Worm (Caenorhabditis elegans) whole organism, L4 larva: ENCODE data around the gene C34C6.10.

Source experiments
- F37D6.2 ChIP-seq: sonication (generic microtip); optimal IDR thresholded peaks from 2 replicates; lab custom pipeline; 2016; ENCODE audit warnings: mild to moderate bottlenecking, missing genetic modification characterization, missing compliant biosample characterization
- T26A8.4 ChIP-seq: fragments of 200-800 bp; sonication (Bioruptor generic); IDR thresholded peaks from 2 replicates; pipeline ENCODE4 v1.3.6; 2022; ENCODE audit warnings: missing genetic modification characterization, missing compliant biosample characterization
- Y48G9A.11 ChIP-seq: fragments of 200-800 bp; sonication (Bioruptor generic); IDR thresholded peaks from 2 replicates; pipeline ENCODE4 v1.3.6; 2022; ENCODE audit warnings: missing genetic modification reagents, missing genetic modification characterization, missing compliant biosample characterization
- ZK337.2 ChIP-seq: fragments of 200-800 bp; sonication (Bioruptor generic); IDR thresholded peaks from 2 replicates; pipeline ENCODE4 v1.3.6; 2022; ENCODE audit warnings: missing genetic modification reagents, missing genetic modification characterization, missing compliant biosample characterization
- aha-1 ChIP-seq: fragments of 150-350 bp; peaks from one replicate; lab custom pipeline; 2014; ENCODE audit warnings: missing biosample characterization, missing genetic modification characterization
- arid-1 ChIP-seq: fragments of 200-800 bp; sonication (Bioruptor generic); conservative IDR thresholded peaks from 2 replicates; pipeline ENCODE4 v1.3.6; 2022; ENCODE audit warnings: missing genetic modification reagents, missing genetic modification characterization, missing compliant biosample characterization
- attf-4 ChIP-seq: sonication (generic microtip); optimal IDR thresholded peaks from 3 replicates; lab custom pipeline; 2017; ENCODE audit warnings: missing biosample characterization, missing genetic modification characterization
- ceh-32 ChIP-seq: sonication (generic microtip); optimal IDR thresholded peaks from 2 replicates; lab custom pipeline; 2016; ENCODE audit warnings: mild to moderate bottlenecking, missing genetic modification characterization, missing compliant biosample characterization; ENCODE audit not compliant: poor library complexity
- ces-1 ChIP-seq: fragments of 150-350 bp; sonication (generic microtip); optimal IDR thresholded peaks from 4 replicates; lab custom pipeline; 2014; ENCODE audit warnings: missing biosample characterization, missing genetic modification reagents, missing genetic modification characterization
- cey-2 ChIP-seq: sonication (generic microtip); optimal IDR thresholded peaks from 3 replicates; lab custom pipeline; 2017; ENCODE audit warnings: missing genetic modification characterization, mild to moderate bottlenecking, missing compliant biosample characterization, antibody characterized with exemption, borderline replicate concordance; ENCODE audit not compliant: insufficient read depth
- daf-16 ChIP-seq, 3 experiments: sonication (generic microtip); optimal IDR thresholded peaks; 2 replicates each; lab custom pipeline; 2016 to 2017; ENCODE audit warnings: missing genetic modification characterization in 3 of 3, missing genetic modification reagents in 3 of 3, mild to moderate bottlenecking in 2 of 3, missing compliant biosample characterization in 2 of 3, missing biosample characterization in 1 of 3, moderate library complexity in 1 of 3
- daf-8 ChIP-seq: fragments of 200-800 bp; sonication (Bioruptor generic); IDR thresholded peaks from 2 replicates; pipeline ENCODE4 v1.3.6; 2022; ENCODE audit warnings: missing genetic modification characterization, missing compliant biosample characterization
- dmd-9 ChIP-seq: fragments of 200-800 bp; sonication (Bioruptor generic); IDR thresholded peaks from 2 replicates; pipeline ENCODE4 v1.3.6; 2022; ENCODE audit warnings: missing genetic modification reagents, missing genetic modification characterization, missing compliant biosample characterization
- dpl-1 ChIP-seq: fragments of 150-350 bp; optimal IDR thresholded peaks from 2 replicates; lab custom pipeline; 2014; ENCODE audit warnings: missing biosample characterization, missing genetic modification reagents, missing genetic modification characterization
- duxl-1 ChIP-seq: sonication (generic microtip); optimal IDR thresholded peaks from 2 replicates; lab custom pipeline; 2016; ENCODE audit warnings: mild to moderate bottlenecking, missing genetic modification characterization, moderate library complexity, missing compliant biosample characterization; ENCODE audit not compliant: poor library complexity
- dve-1 ChIP-seq: sonication (generic microtip); optimal IDR thresholded peaks from 2 replicates; lab custom pipeline; 2017; ENCODE audit warnings: antibody characterized with exemption, mild to moderate bottlenecking, missing genetic modification characterization, missing compliant biosample characterization; ENCODE audit not compliant: insufficient read depth
- egl-27 ChIP-seq: sonication (generic microtip); optimal IDR thresholded peaks from 3 replicates; lab custom pipeline; 2017; ENCODE audit warnings: missing biosample characterization, missing genetic modification reagents, missing genetic modification characterization
- egl-43 ChIP-seq: fragments of 200-800 bp; sonication (Bioruptor generic); IDR thresholded peaks from 2 replicates; pipeline ENCODE4 v1.3.6; 2022; ENCODE audit warnings: missing genetic modification reagents, missing genetic modification characterization, missing compliant biosample characterization
- hlh-11 ChIP-seq: fragments of 200-800 bp; sonication (Bioruptor generic); optimal IDR thresholded peaks from 2 replicates; lab custom pipeline; 2018; ENCODE audit warnings: mild to moderate bottlenecking, missing genetic modification characterization, missing compliant biosample characterization
- jun-1 ChIP-seq: fragments of 150-350 bp; optimal IDR thresholded peaks from 2 replicates; lab custom pipeline; 2014; ENCODE audit warnings: missing biosample characterization, missing genetic modification reagents, missing genetic modification characterization
- lim-7 ChIP-seq: fragments of 200-800 bp; sonication (Bioruptor generic); IDR thresholded peaks from 2 replicates; pipeline ENCODE4 v1.3.6; 2022; ENCODE audit warnings: missing genetic modification characterization, missing compliant biosample characterization
- lin-1 ChIP-seq: fragments of 200-800 bp; sonication (Bioruptor generic); IDR thresholded peaks from 2 replicates; pipeline ENCODE4 v1.3.6; 2022; ENCODE audit warnings: missing genetic modification reagents, missing genetic modification characterization, missing compliant biosample characterization
- lin-38 ChIP-seq: fragments of 200-800 bp; sonication (Bioruptor generic); IDR thresholded peaks from 2 replicates; pipeline ENCODE4 v1.3.6; 2022; ENCODE audit warnings: missing genetic modification reagents, missing genetic modification characterization, missing compliant biosample characterization
- lir-3 ChIP-seq: sonication (generic microtip); optimal IDR thresholded peaks from 2 replicates; lab custom pipeline; 2016; ENCODE audit warnings: mild to moderate bottlenecking, missing genetic modification characterization, missing compliant biosample characterization
- lsy-2 ChIP-seq, 2 experiments: fragments of 150-350 bp in 1 of 2; sonication (generic microtip) in 1 of 2; optimal IDR thresholded peaks; 2 replicates each; lab custom pipeline; 2014 to 2017; ENCODE audit warnings: missing biosample characterization in 2 of 2, missing genetic modification characterization in 2 of 2
- mep-1 ChIP-seq: fragments of 150-350 bp; sonication (generic microtip); optimal IDR thresholded peaks from 3 replicates; lab custom pipeline; 2014; ENCODE audit warnings: missing biosample characterization, missing genetic modification characterization
- mes-2 ChIP-seq: sonication (generic microtip); optimal IDR thresholded peaks from 2 replicates; lab custom pipeline; 2016; ENCODE audit warnings: missing genotype, mild to moderate bottlenecking, missing genetic modification characterization, missing compliant biosample characterization; ENCODE audit not compliant: poor library complexity, severe bottlenecking
- mxl-3 ChIP-seq: fragments of 200-800 bp; sonication (Bioruptor generic); optimal IDR thresholded peaks from 2 replicates; lab custom pipeline; 2018; ENCODE audit warnings: mild to moderate bottlenecking, missing genetic modification characterization, missing compliant biosample characterization
- nhr-102 ChIP-seq: sonication (generic microtip); optimal IDR thresholded peaks from 2 replicates; lab custom pipeline; 2016; ENCODE audit warnings: mild to moderate bottlenecking, missing genetic modification characterization, moderate library complexity, missing compliant biosample characterization
- nhr-111 ChIP-seq: fragments of 200-800 bp; sonication (Bioruptor generic); optimal IDR thresholded peaks from 2 replicates; lab custom pipeline; 2018; ENCODE audit warnings: mild to moderate bottlenecking, missing genetic modification characterization, missing compliant biosample characterization
- nhr-76 ChIP-seq: fragments of 150-350 bp; optimal IDR thresholded peaks from 2 replicates; lab custom pipeline; 2014; ENCODE audit warnings: missing biosample characterization, missing genetic modification characterization
- pha-4 ChIP-seq, 2 experiments: fragments of 150-350 bp in 1 of 2; fragments of 200-800 bp in 1 of 2; sonication (Bioruptor generic) in 1 of 2; IDR thresholded peaks in 1 of 2; optimal IDR thresholded peaks in 1 of 2; 2 replicates each; pipeline versions ENCODE4 v1.3.6 to Lab custom; 2014 to 2022; ENCODE audit warnings: missing genetic modification characterization in 2 of 2, missing genetic modification reagents in 2 of 2, missing biosample characterization in 1 of 2, missing compliant biosample characterization in 1 of 2
- rbr-2 ChIP-seq: sonication (generic microtip); optimal IDR thresholded peaks from 2 replicates; lab custom pipeline; 2016; ENCODE audit warnings: missing genotype, missing genetic modification characterization, missing compliant biosample characterization
- saeg-2 ChIP-seq: fragments of 200-800 bp; sonication (Bioruptor generic); IDR thresholded peaks from 2 replicates; pipeline ENCODE4 v1.3.6; 2022; ENCODE audit warnings: missing genetic modification reagents, missing genetic modification characterization, missing compliant biosample characterization
- snpc-1.2 ChIP-seq: fragments of 200-800 bp; sonication (Bioruptor generic); IDR thresholded peaks from 2 replicates; pipeline ENCODE4 v1.3.6; 2022; ENCODE audit warnings: missing genetic modification reagents, missing genetic modification characterization, missing compliant biosample characterization
- spr-1 ChIP-seq: sonication (generic microtip); optimal IDR thresholded peaks from 2 replicates; lab custom pipeline; 2016; ENCODE audit warnings: mild to moderate bottlenecking, missing genetic modification characterization, missing compliant biosample characterization
- spr-3 ChIP-seq: fragments of 200-800 bp; sonication (Bioruptor generic); optimal IDR thresholded peaks from 2 replicates; lab custom pipeline; 2018; ENCODE audit warnings: mild to moderate bottlenecking, missing genetic modification characterization, missing compliant biosample characterization
- tra-1 ChIP-seq: fragments of 200-800 bp; sonication (Bioruptor generic); IDR thresholded peaks from 2 replicates; pipeline ENCODE4 v1.3.6; 2022; ENCODE audit warnings: missing genetic modification reagents, missing genetic modification characterization, missing compliant biosample characterization
- unc-130 ChIP-seq: sonication (generic microtip); optimal IDR thresholded peaks from 2 replicates; lab custom pipeline; 2016; ENCODE audit warnings: missing genetic modification reagents, missing genetic modification characterization, missing compliant biosample characterization
- zag-1 ChIP-seq: fragments of 150-350 bp; optimal IDR thresholded peaks from 2 replicates; lab custom pipeline; 2014; ENCODE audit warnings: missing biosample characterization, missing genetic modification characterization
- zfp-2 ChIP-seq: sonication (generic microtip); optimal IDR thresholded peaks from 2 replicates; lab custom pipeline; 2016; ENCODE audit warnings: mild to moderate bottlenecking, missing genetic modification characterization, missing compliant biosample characterization
- zip-11 ChIP-seq: fragments of 200-800 bp; sonication (Bioruptor generic); IDR thresholded peaks from 2 replicates; pipeline ENCODE4 v1.3.6; 2022; ENCODE audit warnings: missing genetic modification characterization, missing compliant biosample characterization
- ztf-11 ChIP-seq: fragments of 150-350 bp; optimal IDR thresholded peaks from 2 replicates; lab custom pipeline; 2014; ENCODE audit warnings: missing biosample characterization, missing genetic modification characterization

Gene C34C6.10

DNA sequence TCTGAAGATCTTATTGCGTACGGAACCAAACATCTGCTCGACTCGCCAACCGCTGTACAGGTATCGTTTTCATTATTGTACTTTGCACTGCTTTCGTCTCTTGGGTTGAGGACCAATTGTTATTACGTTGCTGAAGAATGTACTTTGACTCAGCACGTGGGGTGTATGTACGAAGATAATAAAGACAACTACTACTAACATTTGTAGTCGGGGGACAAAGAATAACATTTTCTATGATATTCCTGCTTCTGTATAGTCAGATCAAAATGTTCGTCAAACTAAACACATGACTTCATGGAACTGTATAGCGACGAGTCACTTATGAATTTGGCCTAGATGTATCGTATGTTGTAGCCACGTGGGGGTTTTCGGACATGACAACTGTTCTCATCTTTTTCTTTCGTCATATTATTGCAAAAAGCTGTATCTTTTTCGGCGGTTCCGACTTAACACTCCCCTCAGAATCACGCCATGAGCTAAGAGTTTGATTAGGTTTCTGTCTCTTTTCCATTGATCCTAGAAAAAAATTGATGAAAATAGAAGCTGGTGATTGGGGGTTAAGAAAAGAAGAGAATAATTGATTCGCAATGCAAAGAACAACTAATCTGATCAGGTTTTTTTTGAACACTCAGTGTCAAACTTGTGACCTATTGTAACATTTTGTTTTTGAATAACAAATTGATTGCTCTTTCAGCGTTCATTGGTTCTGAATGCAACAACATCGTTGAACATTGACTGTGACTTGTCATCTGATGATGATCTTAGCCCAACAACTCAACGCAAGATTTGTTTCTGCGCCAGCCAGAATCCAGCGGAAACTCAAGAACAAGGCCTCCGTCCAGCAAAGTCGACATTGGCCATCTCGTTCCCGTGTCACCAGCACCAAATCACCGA, 49.1 kb upstream of the C34C6.10 start (continued):
- TF ChIP-seq pha-4 (GFP tag; IDR thresholded peaks at IDR 0.05; lab: Robert Waterston, UW) (peak; percentile 22; the same call in 1 of the 2 replicates), pha-4 (tag; optimal IDR thresholded peaks at IDR 0.05; lab: Kevin White, UChicago) (no peak), T26A8.4 (GFP tag; lab: Robert Waterston, UW) (peak; percentile 64)
- TF ChIP-seq, all 104 proteins: peak for 26

DNA sequence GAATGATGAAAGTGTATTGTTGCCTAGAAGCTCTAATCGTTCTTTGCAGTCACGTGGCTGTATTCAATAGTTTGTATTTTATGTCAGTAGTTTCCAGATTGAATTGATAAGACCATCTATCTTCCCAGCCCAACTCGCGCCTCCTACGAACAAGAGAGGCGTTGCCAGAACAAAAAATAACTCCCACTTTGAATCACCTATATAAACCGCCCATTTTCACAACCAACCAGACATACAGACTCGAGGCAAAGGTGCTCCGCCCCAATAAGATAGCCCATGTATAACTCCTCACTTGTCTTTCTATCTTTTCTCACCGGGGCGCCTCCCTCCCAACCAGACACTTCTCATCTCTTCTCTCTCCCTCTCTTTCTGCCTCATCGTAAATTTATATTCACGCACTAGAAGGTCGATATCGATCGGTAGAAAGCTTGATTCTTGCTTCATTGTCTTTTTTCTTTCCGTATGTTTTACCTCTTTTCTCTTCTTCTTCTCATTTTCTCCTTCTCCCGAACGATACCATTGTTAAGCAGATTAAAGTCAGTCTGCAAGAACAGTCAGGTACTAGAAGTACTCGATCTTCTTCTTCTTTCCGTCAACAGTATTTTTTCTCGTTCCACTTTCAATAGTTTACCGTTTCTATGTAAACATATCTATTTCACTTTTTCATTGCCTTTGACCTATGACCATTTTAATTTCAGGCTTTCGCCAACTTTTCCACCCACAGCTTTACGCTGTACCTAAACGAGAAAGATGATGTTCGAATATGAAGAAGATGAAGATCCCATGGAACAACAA, 47.9 kb upstream of the C34C6.10 start, which contains the start of gene mak-1:
TSS of gene mak-1 (plus strand) at position 693 of the 795 bp plus-strand sequence.
- TF ChIP-seq lin-1 (GFP tag; lab: Robert Waterston, UW) = no peak
- TF ChIP-seq lim-7 = no peak
- peak; percentile 51 for TF ChIP-seq nhr-102 (tag; lab: Kevin White, UChicago)
- no peak for TF ChIP-seq F37D6.2 (tag; lab: Kevin White, UChicago)
- peak; percentile 73 for TF ChIP-seq dve-1
- TF ChIP-seq mes-2 (tag; lab: Kevin White, UChicago) = peak; percentile 20
- no peak for TF ChIP-seq unc-130
- TF ChIP-seq ces-1 (GFP tag; lab: Kevin White, UChicago) = no peak
- peak in 1 of 2 experiments; percentile 33 for TF ChIP-seq lsy-2 (tag; optimal IDR thresholded peaks at IDR 0.05; lab: Kevin White, UChicago)
- TF ChIP-seq cey-2 = no peak
- TF ChIP-seq Y48G9A.11 (GFP tag; lab: Robert Waterston, UW) = peak; percentile 30; the same call in 1 of the 2 replicates
- TF ChIP-seq aha-1 (tag; lab: Kevin White, UChicago) = peak; percentile 96
- no peak for TF ChIP-seq zip-11
- TF ChIP-seq duxl-1 (tag; lab: Kevin White, UChicago) = no peak
- peak; percentile 39; the same call in 1 of the 2 replicates for TF ChIP-seq arid-1 (GFP tag; lab: Robert Waterston, UW)
- no peak for TF ChIP-seq spr-3 (GFP tag; lab: Kevin White, UChicago)
- TF ChIP-seq mxl-3 (GFP tag; lab: Kevin White, UChicago) = no peak
- no peak for TF ChIP-seq lir-3 (tag; lab: Kevin White, UChicago)
- no peak for TF ChIP-seq egl-43 (GFP tag; lab: Robert Waterston, UW)
- no peak for TF ChIP-seq dpl-1 (GFP tag; lab: Kevin White, UChicago)
- no peak for TF ChIP-seq daf-8 (GFP tag; lab: Robert Waterston, UW)
- no peak for TF ChIP-seq saeg-2
- TF ChIP-seq dmd-9 (GFP tag; lab: Robert Waterston, UW) = no peak
- TF ChIP-seq spr-1 (tag; lab: Kevin White, UChicago) = no peak
- TF ChIP-seq ztf-11 (tag; lab: Kevin White, UChicago) = no peak
- no peak for TF ChIP-seq ZK337.2 (GFP tag; lab: Robert Waterston, UW)
- no peak for TF ChIP-seq nhr-111 (GFP tag; lab: Kevin White, UChicago)
- TF ChIP-seq nhr-76 (tag; lab: Kevin White, UChicago) = no peak
- TF ChIP-seq zag-1 = no peak
- TF ChIP-seq daf-16 (GFP tag; optimal IDR thresholded peaks at IDR 0.05; lab: Kevin White, UChicago) = no peak
- TF ChIP-seq daf-16 (tag; optimal IDR thresholded peaks at IDR 0.05; lab: Kevin White, UChicago) = peak; percentile 68
- no peak for TF ChIP-seq mep-1 (tag; lab: Kevin White, UChicago)
- no peak for TF ChIP-seq jun-1 (tag; lab: Kevin White, UChicago)
- no peak for TF ChIP-seq attf-4 (tag; lab: Kevin White, UChicago)
- TF ChIP-seq ceh-32 = no peak
- no peak for TF ChIP-seq zfp-2
- no peak for TF ChIP-seq rbr-2 (tag; lab: Kevin White, UChicago)
- peak; percentile 74 for TF ChIP-seq hlh-11 (tag; lab: Kevin White, UChicago)
- TF ChIP-seq egl-27 (tag; lab: Kevin White, UChicago) = no peak
- no peak for TF ChIP-seq snpc-1.2 (GFP tag; lab: Robert Waterston, UW)
- TF ChIP-seq lin-38 (GFP tag; lab: Robert Waterston, UW) = 0 out of 2 replicates have a peak, but pooled peaks have one; percentile 21
- 0 out of 2 replicates have a peak, but pooled peaks have one; percentile 21 for TF ChIP-seq tra-1 (GFP tag; lab: Robert Waterston, UW)
